Worm (Caenorhabditis elegans): ENCODE results near the gene F59A6.2.

Gene F59A6.2

ce11 chrII:4981682-4982404 is 32.7 kb upstream of the F59A6.2 start:
- TF ChIP-seq drap-1 (GFP tag; optimal IDR thresholded peaks at IDR 0.05) (no peak), lin-32 (GFP tag; optimal IDR thresholded peaks at IDR 0.05) (peak; percentile 92), hlh-1 (tag; optimal IDR thresholded peaks at IDR 0.05) (peak; percentile 21), ceh-43 (GFP tag; optimal IDR thresholded peaks at IDR 0.05) (no peak)

ce11 chrII:4984151-4984550 is 30.3 kb upstream of the F59A6.2 start:
- TF ChIP-seq ceh-83 (GFP tag; optimal IDR thresholded peaks at IDR 0.05) (no peak), tbx-8 (GFP tag; optimal IDR thresholded peaks at IDR 0.05) (no peak)

ce11 chrII:4985961-4986503 is 28.5 kb upstream of the F59A6.2 start:
- peak; percentile 82 for TF ChIP-seq zip-8 (tag; optimal IDR thresholded peaks at IDR 0.05)
- peak; percentile 93 for TF ChIP-seq nhr-2 (tag; optimal IDR thresholded peaks at IDR 0.05)
- TF ChIP-seq ceh-83 (GFP tag; optimal IDR thresholded peaks at IDR 0.05), result peak; percentile 58
- TF ChIP-seq ces-1 (GFP tag; optimal IDR thresholded peaks at IDR 0.05), result peak; percentile 15
- peak; percentile 60 for TF ChIP-seq unc-62 (GFP tag; optimal IDR thresholded peaks at IDR 0.05)
- TF ChIP-seq elt-1 (tag; optimal IDR thresholded peaks at IDR 0.05; ENCODE audit: borderline replicate concordance, insufficient read depth), result peak; percentile 87
- no peak for TF ChIP-seq ceh-39 (tag; optimal IDR thresholded peaks at IDR 0.05)
- no peak for TF ChIP-seq lin-13 (tag; optimal IDR thresholded peaks at IDR 0.05)
- TF ChIP-seq sptf-1 (tag; optimal IDR thresholded peaks at IDR 0.05), result peak; percentile 1

ce11 chrII:4986664-4987063 is 27.8 kb upstream of the F59A6.2 start:
- no peak for TF ChIP-seq lin-13 (tag; optimal IDR thresholded peaks at IDR 0.05)
- TF ChIP-seq nhr-2 (tag; optimal IDR thresholded peaks at IDR 0.05), result peak; percentile 79
- no peak for TF ChIP-seq sem-2 (GFP tag; optimal IDR thresholded peaks at IDR 0.05)
- no peak for TF ChIP-seq M03D4.4 (tag; optimal IDR thresholded peaks at IDR 0.05)
- peak; percentile 40 for TF ChIP-seq ztf-11 (tag; optimal IDR thresholded peaks at IDR 0.05)
- no peak for TF ChIP-seq pha-4 (tag; optimal IDR thresholded peaks at IDR 0.05)
- no peak for TF ChIP-seq bed-3 (GFP tag; optimal IDR thresholded peaks at IDR 0.05)
- no peak for TF ChIP-seq snpc-4 (tag; optimal IDR thresholded peaks at IDR 0.05)
- TF ChIP-seq zip-8 (tag; optimal IDR thresholded peaks at IDR 0.05), result peak; percentile 90
- peak; percentile 39 for TF ChIP-seq sptf-1 (tag; optimal IDR thresholded peaks at IDR 0.05)
- TF ChIP-seq cnd-1 (tag; optimal IDR thresholded peaks at IDR 0.05), result no peak

DNA sequence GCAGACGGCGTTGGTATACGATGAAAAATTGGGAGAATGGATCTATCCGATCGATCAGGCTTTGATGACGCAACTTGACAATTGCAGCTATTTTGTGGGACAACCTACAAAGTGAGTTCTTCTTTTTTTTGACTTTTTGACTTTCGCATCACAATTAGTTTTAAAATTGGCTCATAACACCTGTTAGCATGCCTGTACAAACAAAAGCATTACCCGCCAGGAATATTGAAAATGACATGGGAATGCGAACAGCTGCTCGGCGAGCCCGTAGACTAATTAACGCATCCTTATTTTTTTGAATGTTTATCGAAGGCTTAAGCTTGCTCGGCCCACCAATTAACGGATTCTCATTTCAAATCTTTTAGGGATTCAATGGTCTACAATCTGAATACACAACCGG is 27.2 kb upstream of the F59A6.2 start:
- TF ChIP-seq nhr-2 (tag; optimal IDR thresholded peaks at IDR 0.05) (no peak), zip-8 (tag; optimal IDR thresholded peaks at IDR 0.05) (peak; percentile 10), lin-32 (GFP tag; optimal IDR thresholded peaks at IDR 0.05) (peak; percentile 92)

DNA sequence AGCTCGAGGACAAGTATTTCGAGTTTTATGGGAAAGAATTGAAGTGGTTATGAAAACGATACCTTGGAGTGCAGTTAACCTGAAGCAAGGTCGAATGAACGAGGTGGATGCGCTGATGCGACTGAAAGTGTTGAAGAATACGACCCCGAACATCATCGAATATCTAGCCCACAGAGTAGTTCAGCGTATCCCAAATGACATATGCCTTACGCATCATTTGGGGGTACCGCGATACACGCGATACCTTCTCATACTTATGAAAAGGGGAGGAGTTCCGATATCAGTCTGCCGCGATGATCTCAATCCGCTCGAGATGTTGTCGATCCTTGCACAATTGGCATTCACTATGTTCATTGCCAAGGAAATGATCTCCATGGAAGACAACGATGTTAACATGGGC is 24.7 kb upstream of the F59A6.2 start, which contains the start of gene T27F7.12:
Gene T27F7.12, plus strand, starts transcription at position 301 of the 400 bp plus-strand sequence.
- TF ChIP-seq sptf-1 (tag; optimal IDR thresholded peaks at IDR 0.05), result no peak
- TF ChIP-seq zip-8 (tag; optimal IDR thresholded peaks at IDR 0.05), result no peak
- TF ChIP-seq ham-2 (GFP tag; optimal IDR thresholded peaks at IDR 0.05), result no peak
- no peak for TF ChIP-seq M03D4.4 (tag; optimal IDR thresholded peaks at IDR 0.05)
- TF ChIP-seq nhr-28 (tag; optimal IDR thresholded peaks at IDR 0.05), result no peak
- no peak for TF ChIP-seq ztf-11 (tag; optimal IDR thresholded peaks at IDR 0.05)
- TF ChIP-seq lin-13 (tag; optimal IDR thresholded peaks at IDR 0.05), result no peak
- TF ChIP-seq nhr-12 (tag; optimal IDR thresholded peaks at IDR 0.05), result no peak
- no peak for TF ChIP-seq blmp-1 (tag; optimal IDR thresholded peaks at IDR 0.05)
- TF ChIP-seq elt-1 (tag; optimal IDR thresholded peaks at IDR 0.05; ENCODE audit: borderline replicate concordance, insufficient read depth), result no peak

DNA sequence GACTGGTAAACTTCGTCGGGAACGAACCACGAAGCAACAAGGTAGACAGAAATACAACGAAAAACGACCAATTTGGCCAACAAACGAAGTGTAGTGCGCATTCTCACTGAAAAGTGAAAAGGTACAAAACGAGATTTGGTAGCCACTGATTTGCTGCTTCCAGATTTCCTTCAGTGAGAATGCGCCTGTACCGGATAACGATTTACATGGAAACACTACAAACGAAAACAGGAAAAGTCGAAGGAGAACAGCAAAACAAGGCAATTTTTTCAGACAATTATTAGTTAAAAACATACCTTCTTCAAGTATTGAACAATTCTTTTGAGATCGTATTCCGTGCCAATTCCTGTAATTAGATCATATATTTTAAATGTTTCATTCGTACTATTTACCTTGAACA is 21.5 kb upstream of the F59A6.2 start, which contains the start of gene pigb-1:
Gene pigb-1, minus strand, starts transcription at position 101 of the 400 bp plus-strand sequence.
- TF ChIP-seq M03D4.4 (tag; optimal IDR thresholded peaks at IDR 0.05), result no peak
- TF ChIP-seq nhr-76 (tag; optimal IDR thresholded peaks at IDR 0.05), result no peak
- TF ChIP-seq drap-1 (GFP tag; optimal IDR thresholded peaks at IDR 0.05), result no peak
- no peak for TF ChIP-seq mls-2 (tag; optimal IDR thresholded peaks at IDR 0.05)
- TF ChIP-seq lin-13 (tag; optimal IDR thresholded peaks at IDR 0.05), result no peak
- TF ChIP-seq lin-32 (GFP tag; optimal IDR thresholded peaks at IDR 0.05), result no peak
- no peak for TF ChIP-seq nhr-2 (tag; optimal IDR thresholded peaks at IDR 0.05)
- TF ChIP-seq bed-3 (GFP tag; optimal IDR thresholded peaks at IDR 0.05), result no peak
- TF ChIP-seq ces-1 (GFP tag; optimal IDR thresholded peaks at IDR 0.05), result no peak
- TF ChIP-seq ztf-11 (tag; optimal IDR thresholded peaks at IDR 0.05), result no peak
- TF ChIP-seq tbx-8 (GFP tag; optimal IDR thresholded peaks at IDR 0.05), result no peak
- TF ChIP-seq mab-5 (tag; optimal IDR thresholded peaks at IDR 0.05), result no peak
- TF ChIP-seq sptf-1 (tag; optimal IDR thresholded peaks at IDR 0.05), result no peak
- no peak for TF ChIP-seq zip-8 (tag; optimal IDR thresholded peaks at IDR 0.05)
- no peak for TF ChIP-seq ham-2 (GFP tag; optimal IDR thresholded peaks at IDR 0.05)
- TF ChIP-seq pha-4 (tag; optimal IDR thresholded peaks at IDR 0.05), result no peak
